Worm (Caenorhabditis elegans) whole organism, L1 larva: ENCODE measurements around the gene tank-1.

Experiments
- F16B12.6 ChIP-seq: fragments of 150-350 bp; optimal IDR thresholded peaks from 2 replicates; lab custom pipeline; 2014; ENCODE audit warnings: missing biosample characterization, missing genetic modification characterization
- Y116A8C.19 ChIP-seq: sonication (generic microtip); optimal IDR thresholded peaks from 2 replicates; lab custom pipeline; 2016; ENCODE audit warnings: missing compliant biosample characterization, missing genetic modification characterization, borderline replicate concordance
- blmp-1 ChIP-seq: fragments of 150-350 bp; optimal IDR thresholded peaks from 2 replicates; lab custom pipeline; 2014; ENCODE audit warnings: missing biosample characterization, missing genetic modification characterization
- ces-1 ChIP-seq: fragments of 150-350 bp; optimal IDR thresholded peaks from 2 replicates; lab custom pipeline; 2014; ENCODE audit warnings: missing biosample characterization, missing genetic modification reagents, missing genetic modification characterization
- dpl-1 ChIP-seq, 3 experiments: fragments of 150-350 bp in 2 of 3; sonication (generic microtip) in 1 of 3; optimal IDR thresholded peaks; 2 replicates each; lab custom pipeline; 2014 to 2017; ENCODE audit warnings: missing biosample characterization in 3 of 3, missing genetic modification characterization in 3 of 3, missing genetic modification reagents in 3 of 3
- dsc-1 ChIP-seq: sonication (generic microtip); optimal IDR thresholded peaks from 2 replicates; lab custom pipeline; 2016; ENCODE audit warnings: mild to moderate bottlenecking, missing genetic modification characterization, missing compliant biosample characterization
- efl-1 ChIP-seq, 4 experiments: fragments of 150-350 bp; optimal IDR thresholded peaks in 3 of 4; peaks in 1 of 4; 1 replicate in 1 of 4; 2 replicates in 3 of 4; lab custom pipeline; 2014; ENCODE audit warnings: missing biosample characterization in 2 of 4, missing genetic modification characterization in 2 of 4, missing genetic modification reagents in 2 of 4
- elt-2 ChIP-seq: sonication (generic microtip); optimal IDR thresholded peaks from 2 replicates; lab custom pipeline; 2016; ENCODE audit warnings: missing genetic modification characterization, mild to moderate bottlenecking, inconsistent platforms, missing compliant biosample characterization, missing genetic modification reagents
- elt-3 ChIP-seq, 6 experiments: fragments of 150-350 bp in 1 of 6; sonication (generic microtip); optimal IDR thresholded peaks; 2 replicates each; lab custom pipeline; 2017 to 2018; ENCODE audit warnings: missing biosample characterization in 6 of 6, missing genetic modification characterization in 6 of 6, inconsistent platforms in 1 of 6
- fkh-10 ChIP-seq: sonication (generic microtip); optimal IDR thresholded peaks from 2 replicates; lab custom pipeline; 2017; ENCODE audit warnings: missing biosample characterization, missing genetic modification reagents, missing genetic modification characterization
- fos-1 ChIP-seq: fragments of 150-350 bp; optimal IDR thresholded peaks from 2 replicates; lab custom pipeline; 2014; ENCODE audit warnings: missing biosample characterization, missing genetic modification characterization
- hlh-4 ChIP-seq: sonication (generic microtip); optimal IDR thresholded peaks from 2 replicates; lab custom pipeline; 2016; ENCODE audit warnings: mild to moderate bottlenecking, missing genetic modification characterization, missing compliant biosample characterization
- hpl-2 ChIP-seq: fragments of 150-350 bp; optimal IDR thresholded peaks from 2 replicates; lab custom pipeline; 2014; ENCODE audit warnings: missing biosample characterization, missing genetic modification reagents, missing genetic modification characterization
- irx-1 ChIP-seq: sonication (generic microtip); optimal IDR thresholded peaks from 2 replicates; lab custom pipeline; 2016; ENCODE audit warnings: missing genetic modification characterization, missing compliant biosample characterization
- isw-1 ChIP-seq: fragments of 200-800 bp; sonication (Bioruptor generic); IDR thresholded peaks from 2 replicates; pipeline ENCODE4 v1.3.6; 2022; ENCODE audit warnings: missing genetic modification characterization, missing compliant biosample characterization
- lin-14 ChIP-seq: fragments of 200-800 bp; sonication (Bioruptor generic); optimal IDR thresholded peaks from 2 replicates; lab custom pipeline; 2018; ENCODE audit warnings: mild to moderate bottlenecking, missing genetic modification characterization, moderate library complexity, missing compliant biosample characterization
- lin-15B ChIP-seq: fragments of 150-350 bp; sonication (generic microtip); optimal IDR thresholded peaks from 3 replicates; lab custom pipeline; 2014; ENCODE audit warnings: missing biosample characterization, missing genetic modification characterization
- lin-35 ChIP-seq, 2 experiments: fragments of 150-350 bp; optimal IDR thresholded peaks; 2 replicates each; lab custom pipeline; 2014; ENCODE audit warnings: missing biosample characterization in 2 of 2, missing genetic modification characterization in 2 of 2, missing genetic modification reagents in 2 of 2
- lsy-2 ChIP-seq, 2 experiments: fragments of 150-350 bp; optimal IDR thresholded peaks; 2 replicates each; lab custom pipeline; 2014; ENCODE audit warnings: missing biosample characterization in 2 of 2, missing genetic modification characterization in 2 of 2
- mdl-1 ChIP-seq, 2 experiments: fragments of 150-350 bp; optimal IDR thresholded peaks; 2 replicates each; lab custom pipeline; 2014 to 2017; ENCODE audit warnings: missing biosample characterization in 2 of 2, missing genetic modification characterization in 2 of 2, inconsistent platforms in 1 of 2
- mef-2 ChIP-seq: fragments of 150-350 bp; optimal IDR thresholded peaks from 2 replicates; lab custom pipeline; 2014; ENCODE audit warnings: missing biosample characterization, missing genetic modification characterization
- mep-1 ChIP-seq: fragments of 150-350 bp; optimal IDR thresholded peaks from 2 replicates; lab custom pipeline; 2014; ENCODE audit warnings: missing biosample characterization, missing genetic modification characterization
- nhr-12 ChIP-seq: sonication (generic microtip); optimal IDR thresholded peaks from 2 replicates; lab custom pipeline; 2017; ENCODE audit warnings: missing biosample characterization, missing genetic modification characterization
- nhr-19 ChIP-seq: fragments of 200-800 bp; sonication (Bioruptor generic); conservative IDR thresholded peaks from 2 replicates; pipeline ENCODE4 v1.3.6; 2022; ENCODE audit warnings: missing genetic modification characterization, missing compliant biosample characterization
- nhr-20 ChIP-seq: sonication (generic microtip); optimal IDR thresholded peaks from 2 replicates; lab custom pipeline; 2016; ENCODE audit warnings: mild to moderate bottlenecking, missing genetic modification characterization, missing compliant biosample characterization
- nhr-47 ChIP-seq: sonication (generic microtip); optimal IDR thresholded peaks from 2 replicates; lab custom pipeline; 2016; ENCODE audit warnings: mild to moderate bottlenecking, missing genetic modification characterization, moderate library complexity, missing compliant biosample characterization
- nhr-84 ChIP-seq: sonication (generic microtip); optimal IDR thresholded peaks from 2 replicates; lab custom pipeline; 2017; ENCODE audit warnings: missing biosample characterization, missing genetic modification characterization
- nhr-85 ChIP-seq: sonication (generic microtip); peaks from one replicate; lab custom pipeline; 2016; ENCODE audit warnings: missing genetic modification characterization, inconsistent platforms, missing compliant biosample characterization
- pag-3 ChIP-seq: sonication (generic microtip); optimal IDR thresholded peaks from 2 replicates; lab custom pipeline; 2017; ENCODE audit warnings: missing genetic modification characterization, mild to moderate bottlenecking, missing compliant biosample characterization, antibody characterized with exemption, borderline replicate concordance; ENCODE audit not compliant: insufficient read depth
- rnt-1 ChIP-seq: sonication (generic microtip); optimal IDR thresholded peaks from 2 replicates; lab custom pipeline; 2016; ENCODE audit warnings: mild to moderate bottlenecking, missing genetic modification characterization, moderate library complexity, missing compliant biosample characterization
- skn-1 ChIP-seq: fragments of 150-350 bp; optimal IDR thresholded peaks from 2 replicates; lab custom pipeline; 2014; ENCODE audit warnings: missing biosample characterization, missing genetic modification characterization
- snu-23 ChIP-seq: sonication (generic microtip); optimal IDR thresholded peaks from 2 replicates; lab custom pipeline; 2016; ENCODE audit warnings: missing genetic modification characterization, missing compliant biosample characterization
- swsn-7 ChIP-seq: sonication (generic microtip); optimal IDR thresholded peaks from 2 replicates; lab custom pipeline; 2016; ENCODE audit warnings: missing genetic modification characterization, missing compliant biosample characterization
- tbx-2 ChIP-seq: sonication (generic microtip); optimal IDR thresholded peaks from 2 replicates; lab custom pipeline; 2016; ENCODE audit warnings: missing genetic modification characterization, missing compliant biosample characterization
- unc-130 ChIP-seq: fragments of 150-350 bp; optimal IDR thresholded peaks from 2 replicates; lab custom pipeline; 2017; ENCODE audit warnings: missing biosample characterization, missing genetic modification characterization, inconsistent platforms
- unc-86 ChIP-seq: sonication (generic microtip); optimal IDR thresholded peaks from 2 replicates; lab custom pipeline; 2016; ENCODE audit warnings: missing genetic modification characterization, missing compliant biosample characterization
- vab-15 ChIP-seq: sonication (generic microtip); optimal IDR thresholded peaks from 2 replicates; lab custom pipeline; 2017; ENCODE audit warnings: missing genotype, mild to moderate bottlenecking, missing genetic modification characterization, missing compliant biosample characterization
- xbp-1 ChIP-seq: sonication (generic microtip); optimal IDR thresholded peaks from 2 replicates; lab custom pipeline; 2016; ENCODE audit warnings: missing genetic modification characterization, missing compliant biosample characterization
- ztf-11 ChIP-seq, 2 experiments: sonication (generic microtip); optimal IDR thresholded peaks; 2 replicates each; lab custom pipeline; 2016 to 2017; ENCODE audit warnings: missing genetic modification characterization in 2 of 2, missing biosample characterization in 1 of 2, missing compliant biosample characterization in 1 of 2
- ztf-4 ChIP-seq: fragments of 150-350 bp; optimal IDR thresholded peaks from 2 replicates; lab custom pipeline; 2014; ENCODE audit warnings: missing biosample characterization, missing genetic modification characterization

Gene tank-1

DNA sequence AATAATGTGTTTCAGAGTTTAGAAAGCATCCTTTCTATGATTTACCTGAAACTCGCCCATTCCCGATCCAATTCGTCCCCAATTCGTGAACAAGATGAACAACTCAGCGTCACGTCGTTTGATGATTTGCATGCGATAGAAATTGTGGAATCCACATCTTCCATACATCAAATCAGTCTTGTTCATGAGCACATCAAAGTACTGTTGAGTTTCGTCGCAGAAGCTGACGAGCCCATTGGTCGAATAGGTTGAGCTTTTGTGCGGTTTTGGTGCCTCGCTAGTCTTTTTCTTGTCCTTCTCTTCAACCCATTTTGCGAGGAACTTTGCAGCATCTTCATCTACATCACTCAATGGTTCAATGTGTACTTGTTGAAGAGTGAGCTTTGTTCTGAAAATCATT, 7.6 kb downstream of the tank-1 start:
- TF ChIP-seq pag-3 (tag; lab: Kevin White, UChicago) = no peak
- no peak for TF ChIP-seq efl-1 (optimal IDR thresholded peaks at IDR 0.05; lab: Kevin White, UChicago)
- peak in 1 of 2 experiments; percentile 84 for TF ChIP-seq efl-1 (GFP tag; optimal IDR thresholded peaks at IDR 0.05 in 1 of 2; lab: Kevin White, UChicago)

DNA sequence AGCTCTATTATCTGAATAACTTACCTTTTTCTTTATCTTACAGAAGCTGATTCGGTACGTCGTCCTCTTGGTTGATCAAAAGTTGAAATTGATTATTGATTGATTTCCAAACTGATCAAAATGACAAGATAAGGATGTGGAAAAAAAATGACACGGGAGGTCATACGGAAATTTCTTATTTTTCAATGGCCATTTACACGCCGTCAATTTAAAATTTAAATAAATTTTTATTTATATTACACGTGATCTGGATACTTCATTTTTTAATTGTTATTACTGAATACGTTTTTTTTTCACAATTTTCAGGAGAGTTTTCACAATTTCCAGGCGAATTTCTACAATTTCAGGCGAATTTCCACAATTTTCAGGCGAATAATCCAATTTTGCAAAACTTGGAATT, 9.6 kb downstream of the tank-1 start, which contains the start of gene Y75B7B.2:
Gene Y75B7B.2 (minus strand): TSS at position 101 of the 400 bp plus-strand sequence.
- TF ChIP-seq tbx-2 (tag; lab: Kevin White, UChicago) (no peak), efl-1 (optimal IDR thresholded peaks at IDR 0.05; lab: Kevin White, UChicago) (no peak), efl-1 (GFP tag; optimal IDR thresholded peaks at IDR 0.05 in 1 of 2; lab: Kevin White, UChicago) (peak in 1 of 2 experiments; percentile 38), hlh-4 (tag; lab: Kevin White, UChicago) (no peak)

ce11 chrV:1270611-1271010, 14.9 kb downstream of the tank-1 start, which contains the start of gene Y75B7B.1:
Gene Y75B7B.1, plus strand, starts transcription at chrV:1270911.
- TF ChIP-seq hpl-2 (GFP tag; lab: Kevin White, UChicago) (no peak), nhr-20 (tag; lab: Kevin White, UChicago) (no peak), nhr-12 (tag; lab: Kevin White, UChicago) (no peak), fkh-10 (no peak), F16B12.6 (tag; lab: Kevin White, UChicago) (no peak), efl-1 (optimal IDR thresholded peaks at IDR 0.05; lab: Kevin White, UChicago) (no peak), efl-1 (GFP tag; optimal IDR thresholded peaks at IDR 0.05 in 1 of 2; lab: Kevin White, UChicago) (peak in 1 of 2 experiments; percentile 24), nhr-19 (no peak), mef-2 (tag; lab: Kevin White, UChicago) (no peak)
- TF ChIP-seq, all 84 proteins: peak for 1

- TF ChIP-seq irx-1 (no peak), dpl-1 (GFP tag; optimal IDR thresholded peaks at IDR 0.05; lab: Kevin White, UChicago) (no peak), nhr-84 (tag; lab: Kevin White, UChicago) (no peak), mdl-1 (tag; optimal IDR thresholded peaks at IDR 0.05; lab: Kevin White, UChicago) (no peak), ztf-11 (tag; optimal IDR thresholded peaks at IDR 0.05; lab: Kevin White, UChicago) (no peak), lin-14 (GFP tag; lab: Kevin White, UChicago) (no peak), Y116A8C.19 (tag; lab: Kevin White, UChicago) (no peak)
Observed at ce11 chrV:1266540-1266939, 19.0 kb downstream of the tank-1 start.

ce11 chrV:1263939-1264823, 21.3 kb downstream of the tank-1 start, which contains the start of the genes rab-1 and C39F7.5:
Gene rab-1, minus strand, starts transcription at chrV:1263989.
Gene C39F7.5, plus strand, starts transcription at chrV:1264773.
- peak; percentile 73 for TF ChIP-seq mep-1 (tag; lab: Kevin White, UChicago)
- TF ChIP-seq swsn-7 (tag; lab: Kevin White, UChicago) = peak; percentile 46
- peak; percentile 43 for TF ChIP-seq nhr-19
- no peak for TF ChIP-seq hpl-2 (GFP tag; lab: Kevin White, UChicago)
- peak; percentile 6 for TF ChIP-seq ztf-4 (tag; lab: Kevin White, UChicago)
- no peak for TF ChIP-seq vab-15
- peak; percentile 46 for TF ChIP-seq nhr-47 (tag; lab: Kevin White, UChicago)
- TF ChIP-seq unc-130 = peak; percentile 69
- peak; percentile 3 for TF ChIP-seq unc-86 (tag; lab: Kevin White, UChicago)
- peak; percentile 78 for TF ChIP-seq nhr-85
- TF ChIP-seq ces-1 = no peak
- TF ChIP-seq lin-15B = peak; percentile 72
- TF ChIP-seq nhr-20 (tag; lab: Kevin White, UChicago) = peak; percentile 50
- peak; percentile 44 for TF ChIP-seq isw-1
- peak; percentile 63 for TF ChIP-seq snu-23
- TF ChIP-seq dsc-1 (tag; lab: Kevin White, UChicago) = peak; percentile 27
- peak; percentile 96 for TF ChIP-seq lin-14 (GFP tag; lab: Kevin White, UChicago)
- peak; percentile 51 for TF ChIP-seq blmp-1 (tag; lab: Kevin White, UChicago)
- peak; percentile 61 to 71 for TF ChIP-seq lsy-2 (tag; optimal IDR thresholded peaks at IDR 0.05; lab: Kevin White, UChicago)
- TF ChIP-seq skn-1 (tag; lab: Kevin White, UChicago) = peak; percentile 52
- peak; percentile 55 for TF ChIP-seq xbp-1 (tag; lab: Kevin White, UChicago)
- TF ChIP-seq elt-3 (tag; optimal IDR thresholded peaks at IDR 0.05; lab: Kevin White, UChicago) = peak in 1 of 6 experiments; percentile 15
- TF ChIP-seq rnt-1 (tag; lab: Kevin White, UChicago) = peak; percentile 47
- peak; percentile 14 for TF ChIP-seq fos-1 (tag; lab: Kevin White, UChicago)
- peak; percentile 36 to 71 (median 55) for TF ChIP-seq dpl-1 (GFP tag; optimal IDR thresholded peaks at IDR 0.05; lab: Kevin White, UChicago)
- peak; percentile 65 to 71 for TF ChIP-seq lin-35 (GFP tag; optimal IDR thresholded peaks at IDR 0.05; lab: Kevin White, UChicago)
- peak; percentile 39 to 46 for TF ChIP-seq efl-1 (optimal IDR thresholded peaks at IDR 0.05; lab: Kevin White, UChicago)
- peak; percentile 61 for TF ChIP-seq efl-1 (GFP tag; optimal IDR thresholded peaks at IDR 0.05 in 1 of 2; lab: Kevin White, UChicago)
- no peak for TF ChIP-seq elt-2 (tag; lab: Kevin White, UChicago)
